Fruit fly (Drosophila melanogaster): ENCODE results near the gene Strip.

dm6 chr3L:3373994-3374623, 45.4 kb upstream of the Strip start, which contains the start of the genes Ythdc1 and CG12010:
- TF ChIP-seq Hr78 (GFP tag; optimal IDR thresholded peaks at IDR 0.05) (no peak), br (GFP tag; optimal IDR thresholded peaks at IDR 0.05) (no peak), Dif (GFP tag; optimal IDR thresholded peaks at IDR 0.05; ENCODE audit: partially characterized antibody) (no peak), Dfd (GFP tag; optimal IDR thresholded peaks at IDR 0.05) (no peak)

Measured in whole organism, wandering third instar larva.